Fruit fly (Drosophila melanogaster): Measurements from ENCODE around the gene ttk.

ttk gene

DNA sequence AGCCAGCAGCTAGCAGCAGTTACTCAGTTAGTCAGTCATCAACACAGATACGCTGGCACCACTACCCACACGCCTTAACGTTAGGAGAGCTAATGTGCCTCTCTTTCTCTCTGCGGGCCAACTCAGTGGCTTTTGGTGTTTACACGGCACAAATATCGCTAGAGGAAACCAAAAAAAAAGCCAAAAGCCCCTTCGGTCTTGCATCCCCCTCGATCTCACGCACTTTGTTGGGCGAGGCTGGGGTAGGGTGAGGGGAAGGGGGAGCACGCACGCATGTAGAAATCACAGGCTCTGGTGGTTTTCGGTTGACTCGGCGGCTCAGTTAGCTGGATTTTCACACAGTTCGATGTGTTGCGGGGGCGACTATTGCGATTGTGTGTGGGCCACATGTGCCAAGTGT is 8.3 kb downstream of the ttk start:
- TF ChIP-seq eg (GFP tag; IDR thresholded peaks at IDR 0.05) (no peak), achi (GFP tag; optimal IDR thresholded peaks at IDR 0.05) (no peak), fkh (GFP tag; optimal IDR thresholded peaks at IDR 0.05) (peak; percentile 95), Sox102F (GFP tag; optimal IDR thresholded peaks at IDR 0.05) (no peak), CG6163 (GFP tag; IDR thresholded peaks at IDR 0.05) (0 out of 3 replicates have a peak, but pooled peaks have one; percentile 23), CG15336 (GFP tag; IDR thresholded peaks at IDR 0.05) (peak; percentile 23; the same call in 1 of the 2 replicates), CG1621 (tag; optimal IDR thresholded peaks at IDR 0.05) (no peak)

DNA sequence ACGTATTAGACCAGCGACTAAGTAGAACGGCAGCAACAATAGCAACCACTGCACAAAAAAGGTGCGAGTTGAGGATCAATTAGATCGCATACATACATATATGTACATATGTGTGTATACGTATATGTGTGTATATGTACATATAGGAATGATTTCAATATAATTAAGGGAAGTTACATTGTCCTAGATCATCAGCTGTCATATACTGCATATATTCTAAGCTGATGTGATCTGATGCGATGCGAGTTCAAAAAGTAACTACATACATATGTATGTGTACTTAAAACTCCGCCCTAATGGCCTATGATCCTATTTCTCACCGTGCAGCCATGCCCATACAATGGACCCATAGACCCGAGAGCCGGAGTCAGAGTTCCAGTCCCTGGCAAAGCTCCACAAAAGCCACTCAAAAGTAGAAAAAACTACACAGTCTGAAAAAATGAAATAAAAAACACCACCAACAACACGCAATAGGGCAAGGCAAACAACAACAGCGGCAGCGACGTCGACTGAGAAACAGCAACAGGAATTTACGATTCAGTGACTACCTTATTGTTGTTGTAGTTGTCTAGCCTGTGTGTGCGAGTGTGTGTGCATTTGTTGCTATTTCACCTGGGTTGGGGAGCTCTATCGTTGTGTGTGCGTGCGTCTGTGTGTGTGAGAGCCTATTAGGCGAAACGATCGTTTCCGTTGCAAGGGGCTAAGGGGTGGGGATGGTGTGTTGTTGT is 9.7 kb downstream of the ttk start:
- TF ChIP-seq CG6276 (GFP tag; optimal IDR thresholded peaks at IDR 0.05), result peak; percentile 66
- TF ChIP-seq salr (GFP tag; optimal IDR thresholded peaks at IDR 0.05), result peak in 1 of 2 experiments; percentile 72
- TF ChIP-seq acj6 (GFP tag; optimal IDR thresholded peaks at IDR 0.05), result peak; percentile 34
- no peak for TF ChIP-seq CG6854 (GFP tag; optimal IDR thresholded peaks at IDR 0.05)
- TF ChIP-seq Blimp-1 (GFP tag; optimal IDR thresholded peaks at IDR 0.05), result no peak
- peak; percentile 36 for TF ChIP-seq Eip75B (GFP tag; optimal IDR thresholded peaks at IDR 0.05)
- TF ChIP-seq Gug (GFP tag; IDR thresholded peaks at IDR 0.05), result peak; percentile 43; the same call in 1 of the 2 replicates
- TF ChIP-seq CG6808 (GFP tag; optimal IDR thresholded peaks at IDR 0.05), result peak; percentile 29
- TF ChIP-seq Hr39 (GFP tag; optimal IDR thresholded peaks at IDR 0.05), result no peak
- TF ChIP-seq CG8119 (GFP tag; IDR thresholded peaks at IDR 0.05), result peak; percentile 65; the same call in 1 of the 3 replicates
- TF ChIP-seq dac (GFP tag; optimal IDR thresholded peaks at IDR 0.05), result peak; percentile 33
- TF ChIP-seq CG16779 (tag; optimal IDR thresholded peaks at IDR 0.05), result peak; percentile 20
- TF ChIP-seq Eip78C (GFP tag), result peak; percentile 85
- peak; percentile 51 for TF ChIP-seq CG4318 (GFP tag; optimal IDR thresholded peaks at IDR 0.05)
- TF ChIP-seq CG32006 (GFP tag; optimal IDR thresholded peaks at IDR 0.05), result peak; percentile 77
- peak; percentile 67 for TF ChIP-seq CG10631 (GFP tag; optimal IDR thresholded peaks at IDR 0.05)
- peak; percentile 61 for TF ChIP-seq Hr4 (GFP tag; optimal IDR thresholded peaks at IDR 0.05)
- no peak for TF ChIP-seq cyc (GFP tag; optimal IDR thresholded peaks at IDR 0.05)
- peak; percentile 51 for TF ChIP-seq CG3919 (GFP tag; optimal IDR thresholded peaks at IDR 0.05)
- no peak for TF ChIP-seq esn (GFP tag; optimal IDR thresholded peaks at IDR 0.05)
- TF ChIP-seq CG15336 (GFP tag; IDR thresholded peaks at IDR 0.05), result peak; percentile 67
- peak; percentile 9 for TF ChIP-seq CG3032 (tag; optimal IDR thresholded peaks at IDR 0.05)
- TF ChIP-seq dsx (GFP tag; optimal IDR thresholded peaks at IDR 0.05; ENCODE audit: poor library complexity, severe bottlenecking), result no peak
- TF ChIP-seq CG11294 (GFP tag; IDR thresholded peaks at IDR 0.05), result peak; percentile 40; the same call in 1 of the 2 replicates
- TF ChIP-seq Met (GFP tag; optimal IDR thresholded peaks at IDR 0.05), result no peak
- no peak for TF ChIP-seq CG31627 (GFP tag; optimal IDR thresholded peaks at IDR 0.05)
- peak; percentile 40 for TF ChIP-seq OdsH (GFP tag; optimal IDR thresholded peaks at IDR 0.05)
- no peak for TF ChIP-seq CG11902 (GFP tag; optimal IDR thresholded peaks at IDR 0.05)
- peak; percentile 63 for TF ChIP-seq Sox14 (GFP tag; optimal IDR thresholded peaks at IDR 0.05)
- TF ChIP-seq CG11762 (GFP tag; optimal IDR thresholded peaks at IDR 0.05; ENCODE audit: insufficient read depth), result no peak
- peak; percentile 38 for TF ChIP-seq achi (GFP tag; optimal IDR thresholded peaks at IDR 0.05)
- TF ChIP-seq fkh (GFP tag; optimal IDR thresholded peaks at IDR 0.05), result peak; percentile 21
- 0 out of 3 replicates have a peak, but pooled peaks have one; percentile 23 for TF ChIP-seq CG6163 (GFP tag; IDR thresholded peaks at IDR 0.05)
- TF ChIP-seq Ets21C (GFP tag; optimal IDR thresholded peaks at IDR 0.05), result no peak
- peak in 1 of 2 experiments; percentile 75 for TF ChIP-seq ss (GFP tag; optimal IDR thresholded peaks at IDR 0.05)
- peak; percentile 22 for TF ChIP-seq fd59A (GFP tag; optimal IDR thresholded peaks at IDR 0.05)
- peak; percentile 48 for TF ChIP-seq pdm3 (GFP tag; optimal IDR thresholded peaks at IDR 0.05)

Data from whole organism, prepupa.